Fruit fly (Drosophila melanogaster) whole organism, embryonic: ENCODE data around the gene Prm.

Source experiments
- Bgb ChIP-seq: fragments of 200-800 bp; sonication (Bioruptor generic); IDR thresholded peaks from 2 replicates; pipeline ENCODE4 v1.3.6; 2022; ENCODE audit warnings: missing biosample characterization, missing genetic modification characterization; ENCODE audit not compliant: partially characterized antibody
- C15 ChIP-seq: fragments of 200-800 bp; sonication (Bioruptor generic); IDR thresholded peaks from 3 replicates; pipeline ENCODE4 v1.3.6; 2022; ENCODE audit warnings: missing biosample characterization, missing genetic modification characterization
- CG10654 ChIP-seq: fragments of 200-800 bp; sonication (Bioruptor generic); optimal IDR thresholded peaks from 2 replicates; lab custom pipeline; 2016; ENCODE audit warnings: missing biosample characterization, missing genetic modification characterization
- CG12659 ChIP-seq: fragments of 200-800 bp; sonication (Bioruptor generic); optimal IDR thresholded peaks from 3 replicates; lab custom pipeline; 2017; ENCODE audit warnings: mild to moderate bottlenecking, missing biosample characterization, missing genetic modification reagents, missing genetic modification characterization
- CG14050 ChIP-seq: fragments of 200-800 bp; sonication (Bioruptor generic); IDR thresholded peaks from 3 replicates; pipeline ENCODE4 v1.3.6; 2022; ENCODE audit warnings: missing biosample characterization, missing genetic modification characterization
- CG17361 ChIP-seq: fragments of 200-800 bp; sonication (Bioruptor generic); IDR thresholded peaks from 3 replicates; pipeline ENCODE4 v1.3.6; 2022; ENCODE audit warnings: missing biosample characterization, missing genetic modification characterization
- CG17612 ChIP-seq: fragments of 200-800 bp; sonication (Bioruptor generic); IDR thresholded peaks from 2 replicates; pipeline ENCODE4 v1.3.6; 2022; ENCODE audit warnings: missing biosample characterization, missing genetic modification characterization
- CG2120 ChIP-seq: fragments of 200-800 bp; sonication (Bioruptor generic); optimal IDR thresholded peaks from 3 replicates; lab custom pipeline; 2016; ENCODE audit warnings: missing biosample characterization, missing genetic modification characterization
- CG31388 ChIP-seq: fragments of 200-800 bp; sonication (Bioruptor generic); optimal IDR thresholded peaks from 2 replicates; lab custom pipeline; 2016; ENCODE audit warnings: missing biosample characterization, missing genetic modification characterization
- CG3838 ChIP-seq: fragments of 200-800 bp; sonication (Bioruptor generic); optimal IDR thresholded peaks from 3 replicates; lab custom pipeline; 2016; ENCODE audit warnings: missing biosample characterization, missing genetic modification characterization
- CG4617 ChIP-seq: fragments of 200-800 bp; sonication (Bioruptor generic); optimal IDR thresholded peaks from 3 replicates; lab custom pipeline; 2016; ENCODE audit warnings: missing biosample characterization, missing genetic modification characterization, borderline replicate concordance
- CG4854 ChIP-seq: fragments of 200-800 bp; sonication (Bioruptor generic); optimal IDR thresholded peaks from 2 replicates; lab custom pipeline; 2016; ENCODE audit warnings: missing biosample characterization, missing genetic modification characterization, inconsistent platforms
- CG6175 ChIP-seq: fragments of 200-800 bp; sonication (Bioruptor generic); IDR thresholded peaks from 3 replicates; pipeline ENCODE4 v1.3.6; 2022; ENCODE audit warnings: missing biosample characterization, missing genetic modification characterization
- CG6689 ChIP-seq: fragments of 200-800 bp; sonication (Bioruptor generic); IDR thresholded peaks from 2 replicates; pipeline ENCODE4 v1.3.6; 2022; ENCODE audit warnings: missing biosample characterization, missing genetic modification characterization
- CG6813 ChIP-seq: fragments of 200-800 bp; sonication (Bioruptor generic); optimal IDR thresholded peaks from 2 replicates; lab custom pipeline; 2017; ENCODE audit warnings: missing biosample characterization, missing genetic modification characterization, mild to moderate bottlenecking, moderate library complexity, missing genetic modification reagents
- CG6854 ChIP-seq: fragments of 200-800 bp; sonication (Bioruptor generic); optimal IDR thresholded peaks from 3 replicates; lab custom pipeline; 2017; ENCODE audit warnings: missing biosample characterization, mild to moderate bottlenecking, missing genetic modification characterization
- CG8944 ChIP-seq: fragments of 200-800 bp; sonication (Bioruptor generic); optimal IDR thresholded peaks from 3 replicates; lab custom pipeline; 2016; ENCODE audit warnings: missing biosample characterization, missing genetic modification characterization
- Chrac-16 ChIP-seq: fragments of 200-800 bp; sonication (Bioruptor generic); optimal IDR thresholded peaks from 3 replicates; lab custom pipeline; 2016; ENCODE audit warnings: missing biosample characterization, missing genetic modification characterization
- ERR ChIP-seq: fragments of 200-800 bp; sonication (Bioruptor generic); optimal IDR thresholded peaks from 2 replicates; lab custom pipeline; 2016; ENCODE audit warnings: missing biosample characterization, missing genetic modification characterization
- GATAe ChIP-seq: fragments of 200-800 bp; sonication (Bioruptor generic); conservative IDR thresholded peaks from 2 replicates; pipeline ENCODE4 v1.3.6; 2022; ENCODE audit warnings: missing biosample characterization, missing genetic modification characterization
- HHEX ChIP-seq: fragments of 200-800 bp; sonication (Bioruptor generic); optimal IDR thresholded peaks from 3 replicates; lab custom pipeline; 2017; ENCODE audit warnings: missing biosample characterization, mild to moderate bottlenecking, missing genetic modification characterization, missing genetic modification reagents
- Lhr ChIP-seq: fragments of 200-800 bp; sonication (Bioruptor generic); optimal IDR thresholded peaks from 3 replicates; lab custom pipeline; 2017; ENCODE audit warnings: mild to moderate bottlenecking, missing biosample characterization, missing genetic modification reagents, missing genetic modification characterization
- MBD-R2 ChIP-seq: fragments of 200-800 bp; sonication (Bioruptor generic); IDR thresholded peaks from 2 replicates; pipeline ENCODE4 v1.3.6; 2022; ENCODE audit warnings: missing biosample characterization, missing genetic modification characterization
- Max ChIP-seq: fragments of 200-800 bp; sonication (Bioruptor generic); optimal IDR thresholded peaks from 2 replicates; lab custom pipeline; 2016; ENCODE audit warnings: missing biosample characterization, mild to moderate bottlenecking, missing genetic modification characterization
- Nf-YB ChIP-seq: fragments of 200-800 bp; sonication (Bioruptor generic); optimal IDR thresholded peaks from 3 replicates; lab custom pipeline; 2019; ENCODE audit warnings: missing biosample characterization, mild to moderate bottlenecking, missing genetic modification characterization, moderate library complexity
- Nf-YC ChIP-seq: fragments of 200-800 bp; optimal IDR thresholded peaks from 3 replicates; lab custom pipeline; 2019; ENCODE audit warnings: missing biosample characterization, mild to moderate bottlenecking, missing genetic modification characterization, moderate library complexity
- Opbp ChIP-seq: fragments of 200-800 bp; sonication (Bioruptor generic); IDR thresholded peaks from 3 replicates; pipeline ENCODE4 v1.3.6; 2022; ENCODE audit warnings: missing biosample characterization, missing genetic modification characterization; ENCODE audit not compliant: partially characterized antibody
- Ravus ChIP-seq: fragments of 200-800 bp; sonication (Bioruptor generic); IDR thresholded peaks from 2 replicates; pipeline ENCODE4 v1.3.6; 2022; ENCODE audit warnings: missing biosample characterization, missing genetic modification characterization
- Sin3A ChIP-seq: fragments of >200 bp; optimal IDR thresholded peaks from 2 replicates; lab custom pipeline; 2018
- Spps ChIP-seq: fragments of 200-800 bp; sonication (Bioruptor generic); optimal IDR thresholded peaks from 2 replicates; lab custom pipeline; 2018; ENCODE audit warnings: missing biosample characterization, mild to moderate bottlenecking, missing genetic modification characterization
- Xbp1 ChIP-seq: fragments of 200-800 bp; sonication (Bioruptor generic); optimal IDR thresholded peaks from 3 replicates; lab custom pipeline; 2016; ENCODE audit warnings: missing biosample characterization, mild to moderate bottlenecking, missing genetic modification characterization
- ase ChIP-seq: fragments of 200-800 bp; sonication (Bioruptor generic); IDR thresholded peaks from 3 replicates; pipeline ENCODE4 v1.3.6; 2022; ENCODE audit warnings: missing biosample characterization, missing genetic modification characterization
- bsh ChIP-seq, 2 experiments: fragments of 200-800 bp; sonication (Bioruptor generic); optimal IDR thresholded peaks; 2 replicates each; lab custom pipeline; 2017 to 2018; ENCODE audit warnings: mild to moderate bottlenecking in 2 of 2, missing biosample characterization in 2 of 2, missing genetic modification characterization in 2 of 2, moderate library complexity in 1 of 2
- cad ChIP-seq: fragments of >200 bp; optimal IDR thresholded peaks from 2 replicates; lab custom pipeline; 2017; ENCODE audit warnings: missing biosample characterization, missing genetic modification characterization
- dpn ChIP-seq, 2 experiments: fragments of 200-800 bp; sonication (Bioruptor generic); optimal IDR thresholded peaks; 3 replicates each; lab custom pipeline; 2016; ENCODE audit warnings: missing biosample characterization in 2 of 2, missing genetic modification characterization in 2 of 2
- gcm2 ChIP-seq: fragments of 200-800 bp; sonication (Bioruptor generic); optimal IDR thresholded peaks from 2 replicates; lab custom pipeline; 2016; ENCODE audit warnings: missing biosample characterization, missing genetic modification characterization
- insv ChIP-seq, 2 experiments: fragments of 200-800 bp; sonication (Bioruptor generic); optimal IDR thresholded peaks; 3 replicates each; lab custom pipeline; 2016 to 2018; ENCODE audit warnings: missing biosample characterization in 2 of 2, missing genetic modification characterization in 2 of 2
- jumu ChIP-seq: fragments of 200-800 bp; sonication (Bioruptor generic); optimal IDR thresholded peaks from 3 replicates; lab custom pipeline; 2016; ENCODE audit warnings: missing biosample characterization, missing genetic modification characterization
- kah ChIP-seq: fragments of 200-800 bp; sonication (Bioruptor generic); optimal IDR thresholded peaks from 2 replicates; lab custom pipeline; 2018; ENCODE audit warnings: missing biosample characterization, mild to moderate bottlenecking, missing genetic modification characterization
- ken ChIP-seq: fragments of 200-800 bp; sonication (Bioruptor generic); IDR thresholded peaks from 3 replicates; pipeline ENCODE4 v1.3.6; 2022; ENCODE audit warnings: missing biosample characterization, missing genetic modification characterization
- lmd ChIP-seq: fragments of 200-800 bp; sonication (Bioruptor generic); IDR thresholded peaks from 2 replicates; pipeline ENCODE4 v1.3.6; 2022; ENCODE audit warnings: missing biosample characterization, missing genetic modification characterization
- nau ChIP-seq: fragments of 200-800 bp; sonication (Bioruptor generic); optimal IDR thresholded peaks from 3 replicates; lab custom pipeline; 2017; ENCODE audit warnings: missing biosample characterization, mild to moderate bottlenecking, missing genetic modification characterization, missing genetic modification reagents
- nom ChIP-seq: fragments of 200-800 bp; sonication (Bioruptor generic); optimal IDR thresholded peaks from 2 replicates; lab custom pipeline; 2017; ENCODE audit warnings: missing biosample characterization, missing genetic modification characterization, mild to moderate bottlenecking, moderate library complexity, missing genetic modification reagents
- peb ChIP-seq: fragments of 200-800 bp; sonication (Bioruptor generic); IDR thresholded peaks from 2 replicates; pipeline ENCODE4 v1.3.6; 2022; ENCODE audit warnings: missing biosample characterization, missing genetic modification characterization
- pita ChIP-seq: fragments of 200-800 bp; sonication (Bioruptor generic); optimal IDR thresholded peaks from 2 replicates; lab custom pipeline; 2017; ENCODE audit warnings: missing biosample characterization, mild to moderate bottlenecking, missing genetic modification characterization
- scrt ChIP-seq: fragments of 200-800 bp; sonication (Bioruptor generic); optimal IDR thresholded peaks from 2 replicates; lab custom pipeline; 2018; ENCODE audit warnings: missing biosample characterization, mild to moderate bottlenecking, missing genetic modification characterization, moderate library complexity
- sd ChIP-seq: fragments of 200-800 bp; sonication (Bioruptor generic); optimal IDR thresholded peaks from 3 replicates; lab custom pipeline; 2018; ENCODE audit warnings: missing biosample characterization, mild to moderate bottlenecking, missing genetic modification characterization, moderate library complexity
- sens-2 ChIP-seq: fragments of 200-800 bp; sonication (Bioruptor generic); IDR thresholded peaks from 2 replicates; pipeline ENCODE4 v1.3.6; 2022; ENCODE audit warnings: missing biosample characterization, missing genetic modification characterization
- seq ChIP-seq: fragments of 200-800 bp; sonication (Bioruptor generic); IDR thresholded peaks from 2 replicates; pipeline ENCODE4 v1.3.6; 2022; ENCODE audit warnings: missing biosample characterization, missing genetic modification characterization
- tap ChIP-seq: fragments of 200-800 bp; optimal IDR thresholded peaks from 3 replicates; lab custom pipeline; 2019; ENCODE audit warnings: missing biosample characterization, mild to moderate bottlenecking, missing genetic modification characterization, moderate library complexity

Gene Prm

DNA sequence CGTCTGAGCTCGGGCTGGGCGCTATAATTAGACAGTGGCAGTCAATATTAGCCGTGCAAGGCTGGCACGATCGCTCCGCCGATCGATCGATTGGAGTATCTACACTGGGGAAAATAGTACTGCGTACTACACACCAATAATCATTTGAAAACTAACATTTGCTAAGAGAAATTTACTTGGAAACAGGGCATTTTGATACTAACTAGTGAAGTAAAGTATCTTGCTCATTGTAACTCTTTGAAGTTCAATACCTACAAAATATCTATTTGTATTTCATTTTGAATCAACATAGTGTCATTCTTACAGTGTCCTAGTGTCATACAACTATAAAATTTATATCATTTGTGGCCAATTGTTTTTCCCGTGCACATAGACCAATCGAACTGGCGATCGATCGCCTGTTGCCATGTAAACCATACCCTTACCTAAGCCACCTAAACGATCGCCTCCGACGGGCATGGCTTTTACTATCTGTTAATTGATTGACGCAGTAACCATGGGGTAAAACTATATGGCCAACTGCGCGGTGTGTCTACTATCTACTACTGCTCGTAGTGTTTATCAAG lies 44.4 kb downstream of the Prm start (continued):
- TF ChIP-seq CG3838 (GFP tag; lab: Kevin White, UChicago) (peak; percentile 45), Bgb (GFP tag; lab: Robert Waterston, UW) (no peak), ERR (GFP tag; lab: Kevin White, UChicago) (peak; percentile 61), CG4854 (GFP tag; lab: Kevin White, UChicago) (peak; percentile 74), Max (peak; percentile 71), C15 (GFP tag; lab: Robert Waterston, UW) (peak; percentile 35; the same call in 1 of the 3 replicates), scrt (peak; percentile 65), Sin3A (lab: Kevin White, UChicago) (no peak), peb (GFP tag; lab: Robert Waterston, UW) (peak; percentile 34; the same call in 1 of the 2 replicates), Spps (peak; percentile 12), dpn (GFP tag; optimal IDR thresholded peaks at IDR 0.05; lab: Kevin White, UChicago) (peak; percentile 83 to 86), bsh (GFP tag; optimal IDR thresholded peaks at IDR 0.05; lab: Kevin White, UChicago) (peak; percentile 32 to 82), kah (GFP tag; lab: Kevin White, UChicago) (no peak), insv (GFP tag; optimal IDR thresholded peaks at IDR 0.05; lab: Kevin White, UChicago) (no peak), CG17612 (GFP tag; lab: Robert Waterston, UW) (no peak; the same call in 1 of the 2 replicates), Nf-YC (tag; lab: Kevin White, UChicago) (peak; percentile 58), Lhr (GFP tag; lab: Kevin White, UChicago) (peak; percentile 33), MBD-R2 (GFP tag; lab: Robert Waterston, UW) (peak; percentile 55), pita (no peak), sens-2 (0 out of 2 replicates have a peak, but pooled peaks have one; percentile 2), Chrac-16 (GFP tag; lab: Kevin White, UChicago) (peak; percentile 80), CG6813 (peak; percentile 57), gcm2 (GFP tag; lab: Kevin White, UChicago) (peak; percentile 35), Xbp1 (GFP tag; lab: Kevin White, UChicago) (peak; percentile 82), CG31388 (peak; percentile 13), CG12659 (peak; percentile 89), CG6854 (peak; percentile 43), CG8944 (GFP tag; lab: Kevin White, UChicago) (peak; percentile 57), CG2120 (GFP tag; lab: Kevin White, UChicago) (peak; percentile 93), sd (tag; lab: Kevin White, UChicago) (peak; percentile 55), nau (GFP tag; lab: Kevin White, UChicago) (peak; percentile 59), ase (GFP tag; lab: Robert Waterston, UW) (no peak), CG17361 (GFP tag; lab: Robert Waterston, UW) (peak; percentile 84), Opbp (GFP tag; lab: Robert Waterston, UW) (no peak), CG4617 (no peak), lmd (GFP tag; lab: Robert Waterston, UW) (peak; percentile 82), ken (peak; percentile 60; the same call in 1 of the 3 replicates), tap (tag; lab: Kevin White, UChicago) (peak; percentile 64), CG10654 (GFP tag; lab: Kevin White, UChicago) (peak; percentile 69), seq (0 out of 2 replicates have a peak, but pooled peaks have one; percentile 34), Nf-YB (GFP tag; lab: Kevin White, UChicago) (peak; percentile 64), jumu (GFP tag; lab: Kevin White, UChicago) (peak; percentile 74), HHEX (GFP tag; lab: Kevin White, UChicago) (peak; percentile 79), Ravus (GFP tag; lab: Robert Waterston, UW) (peak; percentile 63), GATAe (GFP tag; lab: Robert Waterston, UW) (peak; percentile 69; the same call in 1 of the 2 replicates), CG6689 (GFP tag; lab: Robert Waterston, UW) (peak; percentile 76), cad (no peak), nom (GFP tag; lab: Kevin White, UChicago) (no peak), CG14050 (GFP tag; lab: Robert Waterston, UW) (peak; percentile 52; the same call in 2 of the 3 replicates), CG6175 (GFP tag; lab: Robert Waterston, UW) (no peak)
